Fruit fly (Drosophila melanogaster) whole organism, embryonic: Measurements from ENCODE around the gene Pex11c.

Experiments
- Abd-B ChIP-seq: fragments of 200-800 bp; sonication (Bioruptor generic); optimal IDR thresholded peaks from 2 replicates; lab custom pipeline; 2018; ENCODE audit warnings: missing biosample characterization, mild to moderate bottlenecking, missing genetic modification characterization, moderate library complexity
- Adf1 ChIP-seq: fragments of 200-800 bp; sonication (Bioruptor generic); IDR thresholded peaks from 2 replicates; pipeline ENCODE4 v1.3.6; 2022; ENCODE audit warnings: missing biosample characterization, missing genetic modification characterization
- BtbVII ChIP-seq: fragments of 200-800 bp; sonication (Bioruptor generic); optimal IDR thresholded peaks from 3 replicates; lab custom pipeline; 2017; ENCODE audit warnings: missing biosample characterization, mild to moderate bottlenecking, missing genetic modification characterization
- CG10267 ChIP-seq: fragments of 200-800 bp; sonication (Bioruptor generic); optimal IDR thresholded peaks from 2 replicates; lab custom pipeline; 2018; ENCODE audit warnings: missing biosample characterization, mild to moderate bottlenecking, missing genetic modification characterization, moderate library complexity
- CG11695 ChIP-seq: fragments of 200-800 bp; sonication (Bioruptor generic); IDR thresholded peaks from 3 replicates; pipeline ENCODE4 v1.3.6; 2022; ENCODE audit warnings: missing biosample characterization, missing genetic modification characterization
- CG12219 ChIP-seq: fragments of 200-800 bp; sonication (Bioruptor generic); optimal IDR thresholded peaks from 3 replicates; lab custom pipeline; 2018; ENCODE audit warnings: missing biosample characterization, mild to moderate bottlenecking, missing genetic modification characterization
- CG12744 ChIP-seq: fragments of 200-800 bp; sonication (Bioruptor generic); optimal IDR thresholded peaks from 2 replicates; lab custom pipeline; 2016; ENCODE audit warnings: missing biosample characterization, missing genetic modification characterization
- CG14965 ChIP-seq: fragments of 200-800 bp; sonication (Bioruptor generic); optimal IDR thresholded peaks from 2 replicates; lab custom pipeline; 2016; ENCODE audit warnings: missing biosample characterization, missing genetic modification characterization, borderline replicate concordance
- CG15073 ChIP-seq: fragments of 200-800 bp; sonication (Bioruptor generic); optimal IDR thresholded peaks from 2 replicates; lab custom pipeline; 2016; ENCODE audit warnings: missing biosample characterization, missing genetic modification characterization
- CG15601 ChIP-seq: fragments of 200-800 bp; sonication (Bioruptor generic); optimal IDR thresholded peaks from 3 replicates; lab custom pipeline; 2019; ENCODE audit warnings: missing biosample characterization, mild to moderate bottlenecking, missing genetic modification characterization, moderate library complexity
- CG16863 ChIP-seq: fragments of 200-800 bp; sonication (Bioruptor generic); optimal IDR thresholded peaks from 3 replicates; lab custom pipeline; 2016; ENCODE audit warnings: missing biosample characterization, missing genetic modification characterization
- CG17186 ChIP-seq: fragments of 200-800 bp; sonication (Bioruptor generic); optimal IDR thresholded peaks from 3 replicates; lab custom pipeline; 2017; ENCODE audit warnings: missing biosample characterization, missing genetic modification reagents, missing genetic modification characterization
- CG18764 ChIP-seq: fragments of 200-800 bp; sonication (Bioruptor generic); optimal IDR thresholded peaks from 3 replicates; lab custom pipeline; 2016; ENCODE audit warnings: missing biosample characterization, missing genetic modification characterization
- CG30403 ChIP-seq: fragments of 200-800 bp; sonication (Bioruptor generic); optimal IDR thresholded peaks from 3 replicates; lab custom pipeline; 2016; ENCODE audit warnings: missing biosample characterization, missing genetic modification characterization
- CG31224 ChIP-seq: fragments of 200-800 bp; sonication (Bioruptor generic); IDR thresholded peaks from 2 replicates; pipeline ENCODE4 v1.3.6; 2022; ENCODE audit warnings: missing biosample characterization, missing genetic modification characterization
- CG32767 ChIP-seq: fragments of 200-800 bp; sonication (Bioruptor generic); IDR thresholded peaks from 2 replicates; pipeline ENCODE4 v1.3.6; 2022; ENCODE audit warnings: missing biosample characterization, missing genetic modification characterization
- CG32772 ChIP-seq: fragments of 200-800 bp; sonication (Bioruptor generic); IDR thresholded peaks from 2 replicates; pipeline ENCODE4 v1.3.6; 2022; ENCODE audit warnings: missing biosample characterization, missing genetic modification characterization
- CG3281 ChIP-seq: fragments of 200-800 bp; sonication (Bioruptor generic); optimal IDR thresholded peaks from 3 replicates; lab custom pipeline; 2017; ENCODE audit warnings: missing biosample characterization, mild to moderate bottlenecking, missing genetic modification characterization
- CG4707 ChIP-seq: fragments of 200-800 bp; sonication (Bioruptor generic); optimal IDR thresholded peaks from 2 replicates; lab custom pipeline; 2018; ENCODE audit warnings: missing biosample characterization, mild to moderate bottlenecking, missing genetic modification characterization, moderate library complexity
- CG5180 ChIP-seq: fragments of 200-800 bp; sonication (Bioruptor generic); optimal IDR thresholded peaks from 3 replicates; lab custom pipeline; 2017; ENCODE audit warnings: missing biosample characterization, missing genetic modification characterization, mild to moderate bottlenecking, moderate library complexity, missing genetic modification reagents
- CG8478 ChIP-seq: fragments of >200 bp; optimal IDR thresholded peaks from 2 replicates; lab custom pipeline; 2018
- CG9797 ChIP-seq: fragments of 200-800 bp; sonication (Bioruptor generic); optimal IDR thresholded peaks from 3 replicates; lab custom pipeline; 2018; ENCODE audit warnings: missing biosample characterization, mild to moderate bottlenecking, missing genetic modification characterization
- CG9817 ChIP-seq: fragments of 200-800 bp; sonication (Bioruptor generic); optimal IDR thresholded peaks from 2 replicates; lab custom pipeline; 2018; ENCODE audit warnings: missing biosample characterization, mild to moderate bottlenecking, missing genetic modification characterization, moderate library complexity
- Dek ChIP-seq: fragments of 200-800 bp; sonication (Bioruptor generic); optimal IDR thresholded peaks from 3 replicates; lab custom pipeline; 2019; ENCODE audit warnings: missing biosample characterization, mild to moderate bottlenecking, missing genetic modification characterization, moderate library complexity
- Dref ChIP-seq: fragments of 200-800 bp; sonication (Bioruptor generic); IDR thresholded peaks from 2 replicates; pipeline ENCODE4 v1.3.6; 2022; ENCODE audit warnings: missing biosample characterization, missing genetic modification characterization
- Ets97D ChIP-seq: fragments of 200-800 bp; sonication (Bioruptor generic); optimal IDR thresholded peaks from 3 replicates; lab custom pipeline; 2016; ENCODE audit warnings: missing biosample characterization, missing genetic modification characterization
- HHEX ChIP-seq: fragments of 200-800 bp; sonication (Bioruptor generic); optimal IDR thresholded peaks from 3 replicates; lab custom pipeline; 2017; ENCODE audit warnings: missing biosample characterization, mild to moderate bottlenecking, missing genetic modification characterization, missing genetic modification reagents
- HLH54F ChIP-seq: fragments of 200-800 bp; sonication (Bioruptor generic); optimal IDR thresholded peaks from 3 replicates; lab custom pipeline; 2016; ENCODE audit warnings: missing biosample characterization, missing genetic modification characterization
- Hr51 ChIP-seq, 2 experiments: fragments of 200-800 bp; sonication (Bioruptor generic); optimal IDR thresholded peaks; 2 replicates in 1 of 2; 3 replicates in 1 of 2; lab custom pipeline; 2016 to 2018; ENCODE audit warnings: missing biosample characterization in 2 of 2, missing genetic modification characterization in 2 of 2, mild to moderate bottlenecking in 1 of 2, moderate library complexity in 1 of 2
- Hsf ChIP-seq: fragments of 200-800 bp; sonication (Bioruptor generic); optimal IDR thresholded peaks from 3 replicates; lab custom pipeline; 2016; ENCODE audit warnings: missing biosample characterization, missing genetic modification characterization
- Mad ChIP-seq: fragments of 200-800 bp; sonication (Bioruptor generic); optimal IDR thresholded peaks from 2 replicates; lab custom pipeline; 2016; ENCODE audit warnings: missing biosample characterization, missing genetic modification characterization
- Mes4 ChIP-seq: fragments of 200-800 bp; sonication (Bioruptor generic); optimal IDR thresholded peaks from 2 replicates; lab custom pipeline; 2016; ENCODE audit warnings: missing biosample characterization, missing genetic modification characterization
- Mrtf ChIP-seq: fragments of 200-800 bp; sonication (Bioruptor generic); IDR thresholded peaks from 3 replicates; pipeline ENCODE4 v1.3.6; 2022; ENCODE audit warnings: missing biosample characterization, missing genetic modification characterization
- Nf-YA ChIP-seq: fragments of 200-800 bp; sonication (Bioruptor generic); IDR thresholded peaks from 2 replicates; pipeline ENCODE4 v1.3.6; 2022; ENCODE audit warnings: missing biosample characterization, missing genetic modification characterization
- Rx ChIP-seq: fragments of 200-800 bp; sonication (Bioruptor generic); IDR thresholded peaks from 2 replicates; pipeline ENCODE4 v1.3.6; 2022; ENCODE audit warnings: missing biosample characterization, missing genetic modification characterization
- Taf1 ChIP-seq: fragments of 200-800 bp; sonication (Bioruptor generic); IDR thresholded peaks from 2 replicates; pipeline ENCODE4 v1.3.6; 2022; ENCODE audit warnings: missing biosample characterization, missing genetic modification characterization
- al ChIP-seq: fragments of 200-800 bp; sonication (Bioruptor generic); IDR thresholded peaks from 2 replicates; pipeline ENCODE4 v1.3.6; 2022; ENCODE audit warnings: missing biosample characterization, missing genetic modification characterization
- ap ChIP-seq: fragments of 200-800 bp; sonication (Bioruptor generic); IDR thresholded peaks from 2 replicates; pipeline ENCODE4 v1.3.6; 2022; ENCODE audit warnings: missing biosample characterization, missing genetic modification characterization
- ase ChIP-seq: fragments of 200-800 bp; sonication (Bioruptor generic); IDR thresholded peaks from 3 replicates; pipeline ENCODE4 v1.3.6; 2022; ENCODE audit warnings: missing biosample characterization, missing genetic modification characterization
- dan ChIP-seq: fragments of 200-800 bp; sonication (Bioruptor generic); IDR thresholded peaks from 2 replicates; pipeline ENCODE4 v1.3.6; 2022; ENCODE audit warnings: missing biosample characterization, missing genetic modification characterization
- en ChIP-seq: fragments of 200-800 bp; sonication (Bioruptor generic); optimal IDR thresholded peaks from 2 replicates; lab custom pipeline; 2016; ENCODE audit warnings: missing biosample characterization, missing genetic modification characterization
- gcm ChIP-seq: fragments of 200-800 bp; sonication (Bioruptor generic); optimal IDR thresholded peaks from 2 replicates; lab custom pipeline; 2019; ENCODE audit warnings: missing biosample characterization, mild to moderate bottlenecking, missing genetic modification characterization, moderate library complexity
- gsb ChIP-seq: fragments of 200-800 bp; sonication (Bioruptor generic); IDR thresholded peaks from 2 replicates; pipeline ENCODE4 v1.3.6; 2022; ENCODE audit warnings: missing biosample characterization, missing genetic modification characterization
- ham ChIP-seq: fragments of 200-800 bp; sonication (Bioruptor generic); IDR thresholded peaks from 2 replicates; pipeline ENCODE4 v1.3.6; 2022; ENCODE audit warnings: missing biosample characterization, missing genetic modification characterization
- insv ChIP-seq, 2 experiments: fragments of 200-800 bp; sonication (Bioruptor generic); optimal IDR thresholded peaks; 3 replicates each; lab custom pipeline; 2016 to 2018; ENCODE audit warnings: missing biosample characterization in 2 of 2, missing genetic modification characterization in 2 of 2
- kay ChIP-seq: fragments of 200-800 bp; sonication (Bioruptor generic); optimal IDR thresholded peaks from 2 replicates; lab custom pipeline; 2016; ENCODE audit warnings: missing biosample characterization, missing genetic modification characterization
- lab ChIP-seq: fragments of 200-800 bp; sonication (Bioruptor generic); optimal IDR thresholded peaks from 3 replicates; lab custom pipeline; 2017; ENCODE audit warnings: missing biosample characterization, missing genetic modification characterization, mild to moderate bottlenecking, moderate library complexity, missing genetic modification reagents
- nmo ChIP-seq: fragments of 200-800 bp; sonication (Bioruptor generic); optimal IDR thresholded peaks from 2 replicates; lab custom pipeline; 2018; ENCODE audit warnings: missing biosample characterization, mild to moderate bottlenecking, missing genetic modification characterization, moderate library complexity
- otp ChIP-seq: fragments of 200-800 bp; sonication (Bioruptor generic); IDR thresholded peaks from 3 replicates; pipeline ENCODE4, ENCODE4 v1.3.6; 2022; ENCODE audit warnings: missing biosample characterization, missing genetic modification characterization
- sens ChIP-seq: fragments of 200-800 bp; sonication (Bioruptor generic); peaks from one replicate; lab custom pipeline; 2016; ENCODE audit warnings: missing biosample characterization, missing genetic modification characterization
- shn ChIP-seq: fragments of 200-800 bp; sonication (Bioruptor generic); optimal IDR thresholded peaks from 3 replicates; lab custom pipeline; 2016; ENCODE audit warnings: missing biosample characterization, missing genetic modification characterization
- vfl ChIP-seq: fragments of 200-800 bp; sonication (Bioruptor generic); optimal IDR thresholded peaks from 2 replicates; lab custom pipeline; 2016; ENCODE audit warnings: missing biosample characterization, missing genetic modification characterization
- vvl ChIP-seq: fragments of 200-800 bp; sonication (Bioruptor generic); IDR thresholded peaks from 2 replicates; pipeline ENCODE4 v1.3.6; 2022; ENCODE audit warnings: missing biosample characterization, missing genetic modification characterization

The Pex11c gene

DNA sequence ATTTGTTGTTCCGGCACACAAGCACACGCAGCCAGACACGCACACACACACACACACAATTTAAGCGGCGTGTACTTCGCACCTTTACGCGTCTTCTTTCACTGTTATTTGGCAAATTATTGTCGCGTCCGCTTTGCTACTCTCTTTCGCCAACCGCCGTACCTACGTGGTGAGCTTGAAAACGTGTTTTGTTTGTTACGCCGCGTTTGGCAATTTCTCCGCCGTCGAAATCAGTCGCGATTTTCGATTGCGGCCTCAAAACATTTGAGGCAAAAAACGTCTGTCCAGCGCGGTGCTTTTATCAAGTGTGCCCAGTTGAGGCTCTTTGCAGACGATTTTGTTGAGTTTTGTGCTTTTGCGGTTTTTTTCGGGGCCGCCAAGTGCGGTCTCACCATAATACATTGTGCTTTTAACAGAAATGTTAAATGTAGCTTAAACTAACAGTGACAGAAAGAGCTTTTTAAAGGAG is 36.5 kb upstream of the Pex11c start (continued):
- TF ChIP-seq CG31224: no peak
- no peak for TF ChIP-seq CG9817
- no peak for TF ChIP-seq Ets97D (GFP tag; lab: Kevin White, UChicago)
- no peak for TF ChIP-seq Mad
- TF ChIP-seq CG4707 (GFP tag; lab: Kevin White, UChicago): no peak
- no peak for TF ChIP-seq CG17186 (GFP tag; lab: Kevin White, UChicago)
- TF ChIP-seq gsb (GFP tag; lab: Robert Waterston, UW): no peak
- TF ChIP-seq BtbVII (GFP tag; lab: Kevin White, UChicago): no peak
- TF ChIP-seq HLH54F (GFP tag; lab: Kevin White, UChicago): no peak
- no peak for TF ChIP-seq CG15601 (tag; lab: Kevin White, UChicago)
- no peak for TF ChIP-seq en
- TF ChIP-seq shn (GFP tag; lab: Kevin White, UChicago): no peak
- TF ChIP-seq HHEX: no peak
- TF ChIP-seq CG18764 (GFP tag; lab: Kevin White, UChicago): no peak
- no peak for TF ChIP-seq CG3281 (GFP tag; lab: Kevin White, UChicago)
- TF ChIP-seq ham (GFP tag; lab: Robert Waterston, UW): no peak
- TF ChIP-seq CG32767 (GFP tag; lab: Robert Waterston, UW): no peak
- no peak for TF ChIP-seq Taf1 (GFP tag; lab: Robert Waterston, UW)
- no peak for TF ChIP-seq Hr51 (GFP tag; optimal IDR thresholded peaks at IDR 0.05; lab: Kevin White, UChicago)
- TF ChIP-seq Dek: no peak
- TF ChIP-seq CG32772: no peak
- no peak for TF ChIP-seq gcm
- no peak for TF ChIP-seq CG12219
- no peak for TF ChIP-seq CG8478 (lab: Kevin White, UChicago)
- TF ChIP-seq Nf-YA: no peak
- no peak for TF ChIP-seq insv (GFP tag; optimal IDR thresholded peaks at IDR 0.05; lab: Kevin White, UChicago)
- no peak for TF ChIP-seq vvl (GFP tag; lab: Robert Waterston, UW)
- TF ChIP-seq al (GFP tag; lab: Robert Waterston, UW): no peak
- no peak for TF ChIP-seq dan (GFP tag; lab: Robert Waterston, UW)
- no peak for TF ChIP-seq CG10267 (tag; lab: Kevin White, UChicago)
- no peak for TF ChIP-seq CG15073
- no peak for TF ChIP-seq Dref
- TF ChIP-seq CG5180 (GFP tag; lab: Kevin White, UChicago): no peak
- TF ChIP-seq ase (GFP tag; lab: Robert Waterston, UW): no peak
- TF ChIP-seq CG12744 (GFP tag; lab: Kevin White, UChicago): no peak
- no peak for TF ChIP-seq vfl (GFP tag; lab: Kevin White, UChicago)
- TF ChIP-seq Rx (GFP tag; lab: Robert Waterston, UW): no peak
- no peak for TF ChIP-seq CG11695 (GFP tag; lab: Robert Waterston, UW)
- TF ChIP-seq Adf1 (GFP tag; lab: Robert Waterston, UW): no peak; the same call in 1 of the 2 replicates
- no peak for TF ChIP-seq CG14965 (GFP tag; lab: Kevin White, UChicago)
- TF ChIP-seq lab (GFP tag; lab: Kevin White, UChicago): no peak
- no peak for TF ChIP-seq otp (GFP tag; lab: Robert Waterston, UW)
- TF ChIP-seq CG16863 (GFP tag; lab: Kevin White, UChicago): no peak
- no peak for TF ChIP-seq Mes4
- no peak for TF ChIP-seq kay (GFP tag; lab: Kevin White, UChicago)
- no peak for TF ChIP-seq CG30403 (GFP tag; lab: Kevin White, UChicago)
- no peak for TF ChIP-seq Abd-B
- TF ChIP-seq Mrtf (GFP tag; lab: Robert Waterston, UW): no peak
- no peak for TF ChIP-seq Hsf (GFP tag; lab: Kevin White, UChicago)
- TF ChIP-seq nmo (GFP tag; lab: Kevin White, UChicago): no peak
- TF ChIP-seq sens: no peak
- TF ChIP-seq ap (GFP tag; lab: Robert Waterston, UW): no peak
- TF ChIP-seq CG9797 (GFP tag; lab: Kevin White, UChicago): peak; percentile 33
